Fruit fly (Drosophila melanogaster): ENCODE results near the gene CG4537.

- TF ChIP-seq CG12605 (GFP tag; IDR thresholded peaks at IDR 0.05), result peak; percentile 35; the same call in 1 of the 2 replicates
- peak; percentile 77 for TF ChIP-seq CG4496 (GFP tag; IDR thresholded peaks at IDR 0.05)
- TF ChIP-seq CG13204 (GFP tag; optimal IDR thresholded peaks at IDR 0.05), result no peak
- no peak for TF ChIP-seq CG15710 (tag; optimal IDR thresholded peaks at IDR 0.05)
Observed at dm6 chr2L:9937908-9938307, 47.2 kb downstream of the CG4537 start, which contains the start of gene Arglu1.

Data from whole organism, pupa.